Fruit fly (Drosophila melanogaster) whole organism, pupa: ENCODE results near the gene Hipk.
A peak's percentile ranks its signal among the peaks of the same experiment; 100 is the strongest.

Experiments used
- CG10348 ChIP-seq: fragments of 200-800 bp; sonication (Bioruptor generic); IDR thresholded peaks from 2 replicates; pipeline ENCODE4 v1.3.6; 2022; ENCODE audit warnings: missing biosample characterization, missing genetic modification characterization
- CG12605 ChIP-seq: fragments of 200-800 bp; sonication (Bioruptor generic); IDR thresholded peaks from 2 replicates; pipeline ENCODE4 v1.3.6; 2022; ENCODE audit warnings: missing biosample characterization, missing genetic modification characterization
- CG13204 ChIP-seq: fragments of 200-800 bp; sonication (Bioruptor generic); optimal IDR thresholded peaks from 2 replicates; lab custom pipeline; 2018; ENCODE audit warnings: missing biosample characterization, mild to moderate bottlenecking, missing genetic modification characterization, moderate library complexity
- CG14655 ChIP-seq: fragments of 200-800 bp; sonication (Bioruptor generic); optimal IDR thresholded peaks from 3 replicates; lab custom pipeline; 2017; ENCODE audit warnings: mild to moderate bottlenecking, missing biosample characterization, missing genetic modification reagents, missing genetic modification characterization
- CG15710 ChIP-seq: fragments of 200-800 bp; sonication (Bioruptor generic); optimal IDR thresholded peaks from 2 replicates; lab custom pipeline; 2018; ENCODE audit warnings: missing biosample characterization, mild to moderate bottlenecking, missing genetic modification characterization, moderate library complexity
- CG17806 ChIP-seq: fragments of 200-800 bp; sonication (Bioruptor generic); optimal IDR thresholded peaks from 2 replicates; lab custom pipeline; 2018; ENCODE audit warnings: missing biosample characterization, mild to moderate bottlenecking, missing genetic modification characterization, moderate library complexity
- CG32121 ChIP-seq: fragments of 200-800 bp; sonication (Bioruptor generic); IDR thresholded peaks from 2 replicates; pipeline ENCODE4 v1.3.6; 2022; ENCODE audit warnings: missing biosample characterization, missing genetic modification characterization
- CG34367 ChIP-seq: fragments of 200-800 bp; sonication (Bioruptor generic); optimal IDR thresholded peaks from 2 replicates; lab custom pipeline; 2018; ENCODE audit warnings: missing biosample characterization, mild to moderate bottlenecking, missing genetic modification characterization
- CG4496 ChIP-seq: fragments of 200-800 bp; sonication (Bioruptor generic); IDR thresholded peaks from 3 replicates; pipeline ENCODE4 v1.3.6; 2022; ENCODE audit warnings: missing biosample characterization, missing genetic modification characterization
- CG8159 ChIP-seq: fragments of 200-800 bp; sonication (Bioruptor generic); optimal IDR thresholded peaks from 3 replicates; lab custom pipeline; 2018; ENCODE audit warnings: missing biosample characterization, mild to moderate bottlenecking, missing genetic modification characterization, moderate library complexity
- CG8301 ChIP-seq: fragments of 200-800 bp; sonication (Bioruptor generic); optimal IDR thresholded peaks from 2 replicates; lab custom pipeline; 2018; ENCODE audit warnings: missing biosample characterization, mild to moderate bottlenecking, missing genetic modification characterization
- CG9948 ChIP-seq: fragments of 200-800 bp; sonication (Bioruptor generic); optimal IDR thresholded peaks from 2 replicates; lab custom pipeline; 2018; ENCODE audit warnings: missing biosample characterization, mild to moderate bottlenecking, missing genetic modification characterization, moderate library complexity
- D1 ChIP-seq: fragments of 200-800 bp; sonication (Bioruptor generic); optimal IDR thresholded peaks from 2 replicates; lab custom pipeline; 2018; ENCODE audit warnings: missing biosample characterization, mild to moderate bottlenecking, missing genetic modification characterization, moderate library complexity
- EcR ChIP-seq: fragments of 200-800 bp; sonication (Bioruptor generic); optimal IDR thresholded peaks from 3 replicates; lab custom pipeline; 2019; ENCODE audit warnings: missing biosample characterization, missing genetic modification characterization, mild to moderate bottlenecking, moderate library complexity, missing genetic modification reagents
- Ets98B ChIP-seq: fragments of 200-800 bp; sonication (Bioruptor generic); IDR thresholded peaks from 2 replicates; pipeline ENCODE4 v1.3.6; 2022; ENCODE audit warnings: missing biosample characterization, missing genetic modification characterization
- Pif1A ChIP-seq: fragments of 200-800 bp; sonication (Bioruptor generic); optimal IDR thresholded peaks from 3 replicates; lab custom pipeline; 2016; ENCODE audit warnings: missing biosample characterization, missing genetic modification characterization
- Pif1B ChIP-seq: fragments of 200-800 bp; sonication (Bioruptor generic); optimal IDR thresholded peaks from 3 replicates; lab custom pipeline; 2016; ENCODE audit warnings: missing biosample characterization, missing genetic modification characterization
- Snoo ChIP-seq: fragments of 200-800 bp; sonication (Bioruptor generic); optimal IDR thresholded peaks from 3 replicates; lab custom pipeline; 2017; ENCODE audit warnings: missing biosample characterization, mild to moderate bottlenecking, missing genetic modification characterization, inconsistent platforms
- fd96Ca ChIP-seq: fragments of 200-800 bp; sonication (Bioruptor generic); IDR thresholded peaks from 3 replicates; pipeline ENCODE4 v1.3.6; 2022; ENCODE audit warnings: missing biosample characterization, missing genetic modification characterization
- gl ChIP-seq: fragments of 200-800 bp; sonication (Bioruptor generic); optimal IDR thresholded peaks from 2 replicates; lab custom pipeline; 2018; ENCODE audit warnings: missing biosample characterization, mild to moderate bottlenecking, missing genetic modification characterization
- rn ChIP-seq: fragments of 200-800 bp; sonication (Bioruptor generic); IDR thresholded peaks from 2 replicates; pipeline ENCODE4 v1.3.6; 2022; ENCODE audit warnings: missing biosample characterization, missing genetic modification characterization

Hipk gene

DNA sequence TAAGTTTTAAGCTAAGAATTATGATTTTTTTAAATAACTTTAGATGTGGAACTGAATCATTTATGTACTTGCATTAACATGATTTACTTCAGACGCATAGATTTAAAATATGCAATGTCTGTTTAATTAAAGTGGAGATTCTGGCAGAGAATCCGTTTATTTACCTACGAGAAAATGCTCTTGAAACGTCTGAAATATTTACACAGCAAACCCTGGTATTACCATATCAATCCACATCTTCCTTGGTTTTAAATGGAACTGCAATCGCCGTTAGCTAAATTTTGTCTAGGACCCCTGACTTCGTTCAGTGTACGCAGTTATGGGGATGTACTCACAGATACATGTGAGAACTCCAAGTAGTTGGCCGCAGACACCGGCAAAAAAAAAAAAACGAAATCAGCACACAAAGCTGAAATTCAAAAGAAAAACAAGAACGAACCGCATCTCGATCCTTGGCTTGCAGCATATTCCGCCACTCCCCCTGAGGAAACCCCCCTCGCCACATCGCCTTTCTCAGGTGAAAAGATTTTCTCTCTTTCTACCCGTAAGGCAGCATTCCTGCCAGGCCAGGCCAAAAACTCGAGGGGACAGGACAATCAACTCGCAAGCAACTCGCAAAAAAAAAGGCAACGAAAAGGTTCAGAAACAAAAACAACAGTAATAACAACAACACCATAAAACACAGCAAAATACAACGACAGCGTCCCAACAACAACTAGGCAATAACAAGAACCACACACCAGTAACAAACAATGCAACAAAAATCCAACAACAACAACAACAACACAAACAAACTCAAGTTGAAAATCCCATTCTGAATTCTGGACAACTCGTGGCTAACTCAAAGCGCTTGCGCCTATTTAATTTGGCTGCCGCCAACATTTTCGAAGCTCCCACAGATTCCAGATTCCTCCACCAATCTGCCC is 75.8 kb downstream of the Hipk start:
- TF ChIP-seq CG4496, result no peak
- peak; percentile 90 for TF ChIP-seq CG8159 (tag; lab: Kevin White, UChicago)
- no peak for TF ChIP-seq CG10348 (GFP tag; lab: Robert Waterston, UW)
- TF ChIP-seq CG14655, result peak; percentile 92
- peak; percentile 82 for TF ChIP-seq CG9948
- peak; percentile 10; the same call in 1 of the 2 replicates for TF ChIP-seq Ets98B (GFP tag; lab: Robert Waterston, UW)
- TF ChIP-seq CG12605 (GFP tag; lab: Robert Waterston, UW), result no peak
- TF ChIP-seq CG13204 (GFP tag; lab: Kevin White, UChicago), result peak; percentile 38
- peak; percentile 79 for TF ChIP-seq CG17806
- TF ChIP-seq CG34367 (tag; lab: Kevin White, UChicago), result peak; percentile 80
- TF ChIP-seq gl (tag; lab: Kevin White, UChicago), result peak; percentile 4
- TF ChIP-seq CG15710, result peak; percentile 87
- peak; percentile 82 for TF ChIP-seq CG8301 (tag; lab: Kevin White, UChicago)
- peak; percentile 81 for TF ChIP-seq Pif1A (GFP tag; lab: Kevin White, UChicago)
- peak; percentile 18; the same call in 1 of the 2 replicates for TF ChIP-seq rn (GFP tag; lab: Robert Waterston, UW)
- peak; percentile 78 for TF ChIP-seq Pif1B (GFP tag; lab: Kevin White, UChicago)
- TF ChIP-seq EcR, result peak; percentile 88
- TF ChIP-seq CG32121 (GFP tag; lab: Robert Waterston, UW), result no peak
- TF ChIP-seq Snoo (tag; lab: Kevin White, UChicago), result peak; percentile 94
- 0 out of 3 replicates have a peak, but pooled peaks have one; percentile 57 for TF ChIP-seq fd96Ca (GFP tag; lab: Robert Waterston, UW)
- TF ChIP-seq D1 (tag; lab: Kevin White, UChicago), result peak; percentile 65

DNA sequence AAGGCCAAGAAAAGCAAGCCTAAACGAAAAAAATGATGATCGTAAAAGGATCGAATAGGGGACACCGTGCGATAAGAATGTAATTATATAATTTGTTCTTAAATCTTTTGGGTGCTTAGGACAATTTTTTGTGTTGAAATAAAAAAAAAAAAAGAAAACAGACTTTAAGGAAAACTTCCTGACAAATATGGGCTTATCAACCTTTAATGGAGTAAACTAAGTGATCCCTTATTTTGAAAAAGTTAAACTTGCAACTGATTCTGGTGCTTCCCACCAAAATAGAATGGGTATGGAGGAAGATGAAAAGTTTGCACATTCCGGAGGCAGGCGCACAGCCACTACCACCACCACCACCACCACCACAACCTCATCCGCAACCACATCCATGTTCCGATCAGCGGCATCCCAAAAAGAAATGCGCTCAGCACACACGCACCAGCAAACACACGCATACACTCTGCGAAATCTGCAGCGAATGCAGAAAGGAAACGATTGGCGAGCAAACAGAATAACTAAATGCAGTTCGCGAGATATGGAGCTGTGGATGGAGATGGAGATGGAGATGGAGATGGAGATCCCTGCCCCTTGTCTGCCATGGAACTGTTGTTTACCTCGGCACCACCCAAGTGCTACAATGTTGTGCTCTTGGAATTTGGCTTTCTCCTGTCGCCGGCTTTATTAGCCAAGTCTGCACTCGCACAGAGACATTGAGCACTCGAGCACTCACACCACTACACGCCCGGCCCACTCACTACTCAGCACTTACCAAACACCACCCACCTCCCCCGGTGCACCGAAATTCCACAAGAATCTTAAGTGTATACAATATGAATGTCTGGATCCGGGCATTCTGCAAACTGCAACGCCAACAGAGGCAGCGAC is 76.8 kb downstream of the Hipk start:
- TF ChIP-seq CG10348 (GFP tag; lab: Robert Waterston, UW), result no peak
- TF ChIP-seq rn (GFP tag; lab: Robert Waterston, UW), result no peak
- TF ChIP-seq CG15710, result peak; percentile 83
- peak; percentile 88 for TF ChIP-seq CG9948
- TF ChIP-seq CG13204 (GFP tag; lab: Kevin White, UChicago), result no peak
- TF ChIP-seq CG8301 (tag; lab: Kevin White, UChicago), result peak; percentile 79
- peak; percentile 79 for TF ChIP-seq Snoo (tag; lab: Kevin White, UChicago)
- 0 out of 3 replicates have a peak, but pooled peaks have one; percentile 10 for TF ChIP-seq CG4496
- peak; percentile 74 for TF ChIP-seq D1 (tag; lab: Kevin White, UChicago)
- peak; percentile 75 for TF ChIP-seq Pif1A (GFP tag; lab: Kevin White, UChicago)
- peak; percentile 80 for TF ChIP-seq CG34367 (tag; lab: Kevin White, UChicago)
- TF ChIP-seq EcR, result no peak
- TF ChIP-seq CG8159 (tag; lab: Kevin White, UChicago), result peak; percentile 90
- TF ChIP-seq fd96Ca (GFP tag; lab: Robert Waterston, UW), result no peak
- peak; percentile 78 for TF ChIP-seq Pif1B (GFP tag; lab: Kevin White, UChicago)
- TF ChIP-seq CG17806, result peak; percentile 87
- peak; percentile 89 for TF ChIP-seq CG14655
- TF ChIP-seq Ets98B (GFP tag; lab: Robert Waterston, UW), result no peak
- no peak for TF ChIP-seq CG32121 (GFP tag; lab: Robert Waterston, UW)
- peak; percentile 53 for TF ChIP-seq CG12605 (GFP tag; lab: Robert Waterston, UW)
- peak; percentile 22 for TF ChIP-seq gl (tag; lab: Kevin White, UChicago)

dm6 chr3L:621097-621967 is 78.5 kb downstream of the Hipk start:
- TF ChIP-seq rn (GFP tag; lab: Robert Waterston, UW) (peak; percentile 65), CG34367 (tag; lab: Kevin White, UChicago) (peak; percentile 95), CG9948 (peak; percentile 94), Ets98B (GFP tag; lab: Robert Waterston, UW) (peak; percentile 71), CG8159 (tag; lab: Kevin White, UChicago) (peak; percentile 96), CG13204 (GFP tag; lab: Kevin White, UChicago) (peak; percentile 85), CG4496 (peak; percentile 89), CG14655 (peak; percentile 94), Pif1B (GFP tag; lab: Kevin White, UChicago) (peak; percentile 95), CG12605 (GFP tag; lab: Robert Waterston, UW) (peak; percentile 76), CG15710 (peak; percentile 95), gl (tag; lab: Kevin White, UChicago) (peak; percentile 88), CG8301 (tag; lab: Kevin White, UChicago) (peak; percentile 92), D1 (tag; lab: Kevin White, UChicago) (peak; percentile 90), CG10348 (GFP tag; lab: Robert Waterston, UW) (no peak), EcR (peak; percentile 46), CG32121 (GFP tag; lab: Robert Waterston, UW) (peak; percentile 36; the same call in 1 of the 2 replicates), Snoo (tag; lab: Kevin White, UChicago) (peak; percentile 90), CG17806 (peak; percentile 96), Pif1A (GFP tag; lab: Kevin White, UChicago) (peak; percentile 93), fd96Ca (GFP tag; lab: Robert Waterston, UW) (peak; percentile 81)
- TF ChIP-seq, all 21 proteins: peak for 20
